Worm (Caenorhabditis elegans) whole organism, young adult: Measurements from ENCODE around the gene msp-10.

ENCODE experiments used
- F10E7.11 ChIP-seq: sonication (generic microtip); optimal IDR thresholded peaks from 2 replicates; lab custom pipeline; 2017; ENCODE audit warnings: mild to moderate bottlenecking, missing genetic modification characterization, moderate library complexity, missing compliant biosample characterization
- F57A8.1 ChIP-seq: fragments of 200-800 bp; sonication (Bioruptor generic); optimal IDR thresholded peaks from 2 replicates; lab custom pipeline; 2018; ENCODE audit warnings: mild to moderate bottlenecking, missing genetic modification characterization, moderate library complexity, missing compliant biosample characterization
- Y67H2A.10 ChIP-seq: fragments of 200-800 bp; sonication (Bioruptor generic); conservative IDR thresholded peaks from 2 replicates; pipeline ENCODE4 v1.3.6; 2022; ENCODE audit warnings: missing genetic modification reagents, missing genetic modification characterization, missing compliant biosample characterization
- ZK185.1 ChIP-seq: sonication (generic microtip); optimal IDR thresholded peaks from 2 replicates; lab custom pipeline; 2016; ENCODE audit warnings: mild to moderate bottlenecking, missing genetic modification characterization, missing compliant biosample characterization; ENCODE audit not compliant: poor library complexity, severe bottlenecking
- akir-1 ChIP-seq: fragments of 200-800 bp; sonication (Bioruptor generic); optimal IDR thresholded peaks from 2 replicates; lab custom pipeline; 2018; ENCODE audit warnings: mild to moderate bottlenecking, missing genetic modification characterization, moderate library complexity, missing compliant biosample characterization
- attf-3 ChIP-seq: fragments of 200-800 bp; sonication (Bioruptor generic); conservative IDR thresholded peaks from 2 replicates; pipeline ENCODE4 v1.3.6; 2022; ENCODE audit warnings: missing genetic modification reagents, missing genetic modification characterization, missing compliant biosample characterization
- cebp-1 ChIP-seq, 2 experiments: fragments of 200-800 bp in 1 of 2; sonication (Bioruptor generic) in 1 of 2; sonication (generic microtip) in 1 of 2; IDR thresholded peaks in 1 of 2; optimal IDR thresholded peaks in 1 of 2; 2 replicates each; pipeline versions ENCODE4 v1.3.6 to Lab custom; 2017 to 2022; ENCODE audit warnings: missing compliant biosample characterization in 2 of 2, missing genetic modification characterization in 2 of 2, mild to moderate bottlenecking in 1 of 2, missing genetic modification reagents in 1 of 2, moderate library complexity in 1 of 2
- egl-44 ChIP-seq: fragments of 200-800 bp; sonication (Bioruptor generic); IDR thresholded peaks from 2 replicates; pipeline ENCODE4 v1.3.6; 2022; ENCODE audit warnings: missing genetic modification reagents, missing genetic modification characterization, missing compliant biosample characterization
- egrh-3 ChIP-seq: fragments of 200-800 bp; sonication (Bioruptor generic); IDR thresholded peaks from 2 replicates; pipeline ENCODE4 v1.3.6; 2022; ENCODE audit warnings: missing genetic modification reagents, missing genetic modification characterization, missing compliant biosample characterization
- let-526 ChIP-seq: fragments of 200-800 bp; sonication (Bioruptor generic); IDR thresholded peaks from 2 replicates; pipeline ENCODE4 v1.3.6; 2022; ENCODE audit warnings: missing genetic modification reagents, missing genetic modification characterization, missing compliant biosample characterization
- pha-4 ChIP-seq: fragments of 150-350 bp; sonication (generic microtip); optimal IDR thresholded peaks from 2 replicates; lab custom pipeline; 2014; ENCODE audit warnings: missing biosample characterization, missing genetic modification reagents, missing genetic modification characterization
- snpc-4 ChIP-seq, 5 experiments: fragments of 150-350 bp in 1 of 5; sonication (generic microtip) in 4 of 5; optimal IDR thresholded peaks; 2 replicates each; lab custom pipeline; 2014 to 2018; ENCODE audit warnings: missing genetic modification characterization in 5 of 5, missing biosample characterization in 3 of 5, antibody characterized with exemption in 2 of 5, mild to moderate bottlenecking in 2 of 5, missing compliant biosample characterization in 2 of 5, missing genotype in 2 of 5, moderate library complexity in 2 of 5, missing genetic modification reagents in 1 of 5

DNA sequence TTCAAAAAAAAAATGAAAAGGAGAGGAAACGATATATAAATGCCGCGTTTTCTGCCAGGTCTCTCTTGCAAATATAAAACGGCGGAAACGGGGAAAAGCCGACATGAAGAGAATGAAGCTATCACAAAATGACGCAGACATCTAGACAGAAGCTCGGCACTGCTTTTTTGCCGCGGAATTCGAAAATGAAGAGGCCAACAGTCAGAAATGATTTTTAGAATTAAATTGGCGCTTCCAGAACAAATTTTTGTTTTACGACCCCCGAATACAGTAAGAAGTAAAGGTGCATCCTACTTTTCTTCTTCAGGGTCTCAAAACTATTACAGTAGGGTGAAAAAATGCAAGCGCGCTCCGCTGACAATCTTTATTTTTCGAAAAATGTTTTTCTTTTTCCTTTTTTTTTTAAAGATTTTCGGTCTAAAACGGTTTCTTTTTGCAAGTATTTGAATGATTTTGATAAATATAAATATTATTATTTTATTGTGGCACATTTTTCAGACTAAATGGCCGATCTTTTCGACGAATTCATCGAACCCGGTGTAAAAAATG, 12.2 kb upstream of the msp-10 start, which contains the start of gene mtr-4:
- TF ChIP-seq let-526 (GFP tag; lab: Robert Waterston, UW), result no peak
- no peak for TF ChIP-seq cebp-1 (GFP tag; IDR thresholded peaks at IDR 0.05; lab: Robert Waterston, UW)
- no peak for TF ChIP-seq cebp-1 (tag; optimal IDR thresholded peaks at IDR 0.05; lab: Kevin White, UChicago)
- TF ChIP-seq egl-44, result no peak
- TF ChIP-seq Y67H2A.10, result no peak
- TF ChIP-seq F57A8.1 (GFP tag; lab: Kevin White, UChicago), result no peak
- no peak for TF ChIP-seq akir-1 (GFP tag; lab: Kevin White, UChicago)
- no peak for TF ChIP-seq F10E7.11 (tag; lab: Kevin White, UChicago)
- TF ChIP-seq ZK185.1 (tag; lab: Kevin White, UChicago), result no peak
- TF ChIP-seq attf-3 (GFP tag; lab: Robert Waterston, UW), result peak; percentile 40
- no peak for TF ChIP-seq pha-4 (tag; lab: Kevin White, UChicago)
- no peak for TF ChIP-seq egrh-3 (GFP tag; lab: Robert Waterston, UW)
- peak; percentile 64 for TF ChIP-seq snpc-4 (GFP tag; optimal IDR thresholded peaks at IDR 0.05; lab: Kevin White, UChicago)
- peak in 3 of 4 experiments; percentile 9 to 71 (median 69) for TF ChIP-seq snpc-4 (tag; optimal IDR thresholded peaks at IDR 0.05; lab: Kevin White, UChicago)
